Fruit fly (Drosophila melanogaster): ENCODE measurements around the gene Sirt7.

Gene Sirt7

dm6 chr3R:29049055-29049722, 6.5 kb upstream of the Sirt7 start, which contains the start of gene CG11837:
CG11837 (plus strand) TSS chr3R:29049493.
- TF ChIP-seq CG17806 (tag; optimal IDR thresholded peaks at IDR 0.05): no peak
- no peak for TF ChIP-seq Snoo (tag; optimal IDR thresholded peaks at IDR 0.05)
- no peak for TF ChIP-seq fd96Ca (GFP tag; IDR thresholded peaks at IDR 0.05)
- no peak for TF ChIP-seq CG32121 (GFP tag; IDR thresholded peaks at IDR 0.05)
- no peak for TF ChIP-seq CG13204 (GFP tag; optimal IDR thresholded peaks at IDR 0.05)
- TF ChIP-seq CG34367 (tag; optimal IDR thresholded peaks at IDR 0.05): no peak
- TF ChIP-seq D1 (tag; optimal IDR thresholded peaks at IDR 0.05): no peak

- TF ChIP-seq CG13204 (GFP tag; optimal IDR thresholded peaks at IDR 0.05): no peak
- TF ChIP-seq CG17806 (tag; optimal IDR thresholded peaks at IDR 0.05): no peak
- no peak for TF ChIP-seq Pif1A (GFP tag; optimal IDR thresholded peaks at IDR 0.05)
- TF ChIP-seq CG10348 (GFP tag; IDR thresholded peaks at IDR 0.05): no peak
- TF ChIP-seq Pif1B (GFP tag; optimal IDR thresholded peaks at IDR 0.05): no peak
- TF ChIP-seq rn (GFP tag; IDR thresholded peaks at IDR 0.05): no peak
- TF ChIP-seq gl (tag; optimal IDR thresholded peaks at IDR 0.05): no peak
- TF ChIP-seq CG9948 (tag; optimal IDR thresholded peaks at IDR 0.05): no peak
- TF ChIP-seq CG14655 (GFP tag; optimal IDR thresholded peaks at IDR 0.05): no peak
- no peak for TF ChIP-seq D1 (tag; optimal IDR thresholded peaks at IDR 0.05)
- TF ChIP-seq EcR (GFP tag; optimal IDR thresholded peaks at IDR 0.05): no peak
- no peak for TF ChIP-seq CG32121 (GFP tag; IDR thresholded peaks at IDR 0.05)
- TF ChIP-seq Snoo (tag; optimal IDR thresholded peaks at IDR 0.05): no peak
- TF ChIP-seq CG8301 (tag; optimal IDR thresholded peaks at IDR 0.05): no peak
- no peak for TF ChIP-seq CG4496 (GFP tag; IDR thresholded peaks at IDR 0.05)
Observed at dm6 chr3R:29050756-29051155, 5.0 kb upstream of the Sirt7 start, which contains the start of gene CG11841. CG11841 (plus strand) TSS chr3R:29051056.

- TF ChIP-seq Pif1A (GFP tag; optimal IDR thresholded peaks at IDR 0.05) (no peak), CG8159 (tag; optimal IDR thresholded peaks at IDR 0.05) (no peak), CG4496 (GFP tag; IDR thresholded peaks at IDR 0.05) (no peak), CG9948 (tag; optimal IDR thresholded peaks at IDR 0.05) (no peak), CG10348 (GFP tag; IDR thresholded peaks at IDR 0.05) (no peak), CG17806 (tag; optimal IDR thresholded peaks at IDR 0.05) (no peak), CG13204 (GFP tag; optimal IDR thresholded peaks at IDR 0.05) (no peak), CG15710 (tag; optimal IDR thresholded peaks at IDR 0.05) (no peak), Snoo (tag; optimal IDR thresholded peaks at IDR 0.05) (no peak), rn (GFP tag; IDR thresholded peaks at IDR 0.05) (no peak)
Observed at dm6 chr3R:29052380-29052779, 3.3 kb upstream of the Sirt7 start, which contains the start of gene CG11842. CG11842 (plus strand) TSS chr3R:29052680.

- no peak for TF ChIP-seq Pif1A (GFP tag; optimal IDR thresholded peaks at IDR 0.05)
- no peak for TF ChIP-seq CG14655 (GFP tag; optimal IDR thresholded peaks at IDR 0.05)
- no peak for TF ChIP-seq CG12605 (GFP tag; IDR thresholded peaks at IDR 0.05)
- TF ChIP-seq CG32121 (GFP tag; IDR thresholded peaks at IDR 0.05): no peak
- TF ChIP-seq CG4496 (GFP tag; IDR thresholded peaks at IDR 0.05): no peak
- TF ChIP-seq Pif1B (GFP tag; optimal IDR thresholded peaks at IDR 0.05): no peak
- TF ChIP-seq CG13204 (GFP tag; optimal IDR thresholded peaks at IDR 0.05): no peak
- TF ChIP-seq CG10348 (GFP tag; IDR thresholded peaks at IDR 0.05): no peak
- TF ChIP-seq EcR (GFP tag; optimal IDR thresholded peaks at IDR 0.05): no peak
- TF ChIP-seq CG34367 (tag; optimal IDR thresholded peaks at IDR 0.05): no peak
- TF ChIP-seq gl (tag; optimal IDR thresholded peaks at IDR 0.05): no peak
Observed at dm6 chr3R:29054047-29054446, 1.7 kb upstream of the Sirt7 start, which contains the start of gene CG11843. CG11843 (plus strand) TSS chr3R:29054347.

- TF ChIP-seq gl (tag; optimal IDR thresholded peaks at IDR 0.05): no peak
- TF ChIP-seq Pif1A (GFP tag; optimal IDR thresholded peaks at IDR 0.05): no peak
- TF ChIP-seq CG10348 (GFP tag; IDR thresholded peaks at IDR 0.05): no peak
Observed at dm6 chr3R:29059385-29059784, 3.7 kb downstream of the Sirt7 start.

- TF ChIP-seq CG12605 (GFP tag; IDR thresholded peaks at IDR 0.05) (peak; percentile 51; the same call in 1 of the 2 replicates), Pif1A (GFP tag; optimal IDR thresholded peaks at IDR 0.05) (no peak), EcR (GFP tag; optimal IDR thresholded peaks at IDR 0.05) (peak; percentile 94)
Observed at dm6 chr3R:29062717-29063206, 7.0 kb downstream of the Sirt7 start, which contains the start of the genes Cul5 and Bicra. Cul5 (minus strand) TSS chr3R:29062975. Bicra (plus strand) TSS chr3R:29063040.

- TF ChIP-seq CG17806 (tag; optimal IDR thresholded peaks at IDR 0.05): peak; percentile 75
- TF ChIP-seq Pif1B (GFP tag; optimal IDR thresholded peaks at IDR 0.05): peak; percentile 62
- TF ChIP-seq CG15710 (tag; optimal IDR thresholded peaks at IDR 0.05): peak; percentile 80
- no peak for TF ChIP-seq fd96Ca (GFP tag; IDR thresholded peaks at IDR 0.05)
- TF ChIP-seq CG8301 (tag; optimal IDR thresholded peaks at IDR 0.05): peak; percentile 56
- TF ChIP-seq rn (GFP tag; IDR thresholded peaks at IDR 0.05): no peak
- peak; percentile 42 for TF ChIP-seq CG34367 (tag; optimal IDR thresholded peaks at IDR 0.05)
- TF ChIP-seq Snoo (tag; optimal IDR thresholded peaks at IDR 0.05): peak; percentile 46
- no peak for TF ChIP-seq CG32121 (GFP tag; IDR thresholded peaks at IDR 0.05)
- TF ChIP-seq CG12605 (GFP tag; IDR thresholded peaks at IDR 0.05): no peak
- no peak for TF ChIP-seq D1 (tag; optimal IDR thresholded peaks at IDR 0.05)
- no peak for TF ChIP-seq CG10348 (GFP tag; IDR thresholded peaks at IDR 0.05)
- no peak for TF ChIP-seq EcR (GFP tag; optimal IDR thresholded peaks at IDR 0.05)
- TF ChIP-seq Ets98B (GFP tag; IDR thresholded peaks at IDR 0.05): no peak
- TF ChIP-seq CG13204 (GFP tag; optimal IDR thresholded peaks at IDR 0.05): no peak
- TF ChIP-seq CG9948 (tag; optimal IDR thresholded peaks at IDR 0.05): peak; percentile 71
- TF ChIP-seq gl (tag; optimal IDR thresholded peaks at IDR 0.05): no peak
- TF ChIP-seq CG14655 (GFP tag; optimal IDR thresholded peaks at IDR 0.05): peak; percentile 75
- peak; percentile 82 for TF ChIP-seq CG8159 (tag; optimal IDR thresholded peaks at IDR 0.05)
- TF ChIP-seq CG4496 (GFP tag; IDR thresholded peaks at IDR 0.05): no peak
- peak; percentile 59 for TF ChIP-seq Pif1A (GFP tag; optimal IDR thresholded peaks at IDR 0.05)
Observed at dm6 chr3R:29063207-29063920, 7.6 kb downstream of the Sirt7 start.
